Worm (Caenorhabditis elegans): ENCODE data around the gene C05D11.1.

DNA sequence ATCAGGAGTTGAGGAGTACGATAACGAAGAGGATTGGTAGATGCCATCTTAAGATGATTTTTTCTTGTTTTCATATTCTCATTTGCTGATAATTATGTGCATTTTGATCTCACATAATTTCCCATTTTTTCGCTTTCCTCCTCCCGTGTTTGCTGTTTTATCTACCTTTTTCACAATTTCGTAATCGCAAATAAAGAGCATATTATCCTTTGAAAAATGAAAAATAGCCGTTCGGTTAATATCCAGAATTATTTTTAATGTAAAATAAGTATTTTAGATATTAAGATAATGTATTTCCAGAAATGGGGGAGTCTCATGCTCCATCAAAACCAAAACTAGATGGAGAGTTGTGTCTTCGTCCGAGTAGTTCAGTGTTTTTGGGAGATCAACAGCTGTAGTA, 3.5 kb upstream of the C05D11.1 start, which contains the start of gene vps-16:
- TF ChIP-seq hmbx-1 (tag; optimal IDR thresholded peaks at IDR 0.05) = no peak
- TF ChIP-seq flt-1 (GFP tag; IDR thresholded peaks at IDR 0.05) = no peak
- no peak for TF ChIP-seq scrt-1 (GFP tag; IDR thresholded peaks at IDR 0.05)
- TF ChIP-seq ceh-13 (GFP tag; optimal IDR thresholded peaks at IDR 0.05) = no peak
- no peak for TF ChIP-seq hnd-1 (tag; optimal IDR thresholded peaks at IDR 0.05)
- no peak for TF ChIP-seq tbx-11 (GFP tag; IDR thresholded peaks at IDR 0.05)
- TF ChIP-seq ama-1 (optimal IDR thresholded peaks at IDR 0.05) = no peak
- no peak for TF ChIP-seq B0310.2 (tag; optimal IDR thresholded peaks at IDR 0.05)
- TF ChIP-seq pes-1 (GFP tag; IDR thresholded peaks at IDR 0.05) = no peak
- no peak for TF ChIP-seq hmg-4 (GFP tag; optimal IDR thresholded peaks at IDR 0.05)
- no peak for TF ChIP-seq ceh-36 (tag; optimal IDR thresholded peaks at IDR 0.05)
